Fruit fly (Drosophila melanogaster): ENCODE data around the gene CG12237.

The CG12237 gene

DNA sequence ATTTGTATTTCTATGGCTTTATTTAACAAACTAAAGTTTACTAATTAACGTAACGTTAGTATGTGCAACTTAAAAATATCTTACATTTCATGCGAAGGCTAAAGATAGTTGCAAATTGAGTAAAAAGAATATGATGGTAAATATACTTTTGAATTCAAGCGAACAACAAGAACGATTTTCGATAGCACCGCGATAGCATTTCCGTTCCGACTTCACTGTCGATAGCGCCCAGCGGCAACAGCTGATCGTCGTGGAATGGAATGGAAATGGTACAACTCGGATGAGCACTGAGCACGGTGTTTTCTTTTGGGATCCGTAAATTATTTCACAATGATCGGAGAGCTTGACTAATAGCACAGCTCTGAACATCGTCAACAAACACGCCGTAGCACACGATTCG, 29.2 kb downstream of the CG12237 start (continued):
- TF ChIP-seq CG9215 (GFP tag; IDR thresholded peaks at IDR 0.05) (no peak), kni (GFP tag; optimal IDR thresholded peaks at IDR 0.05) (peak; percentile 37), danr (GFP tag; IDR thresholded peaks at IDR 0.05) (no peak), odd (GFP tag; optimal IDR thresholded peaks at IDR 0.05) (peak; percentile 70), CG4707 (GFP tag; optimal IDR thresholded peaks at IDR 0.05) (peak; percentile 63), Aef1 (GFP tag; IDR thresholded peaks at IDR 0.05) (no peak), pan (optimal IDR thresholded peaks at IDR 0.05) (no peak), pan (GFP tag; optimal IDR thresholded peaks at IDR 0.05 in 1 of 2, IDR thresholded peaks at IDR 0.05 in 1 of 2) (peak in 1 of 2 experiments; percentile 29), Mes4 (GFP tag; optimal IDR thresholded peaks at IDR 0.05) (peak; percentile 61), pum (GFP tag; optimal IDR thresholded peaks at IDR 0.05) (no peak), Dp (GFP tag; optimal IDR thresholded peaks at IDR 0.05) (peak; percentile 75), CG4328 (GFP tag; optimal IDR thresholded peaks at IDR 0.05) (peak; percentile 65), CG11398 (GFP tag; optimal IDR thresholded peaks at IDR 0.05) (no peak), gro (GFP tag; optimal IDR thresholded peaks at IDR 0.05) (peak; percentile 33), NK7.1 (GFP tag; optimal IDR thresholded peaks at IDR 0.05) (peak; percentile 38), bcd (GFP tag; optimal IDR thresholded peaks at IDR 0.05) (peak; percentile 39), CG2202 (tag; optimal IDR thresholded peaks at IDR 0.05) (peak; percentile 19), ranshi (GFP tag; IDR thresholded peaks at IDR 0.05) (no peak; the same call in 1 of the 2 replicates), jigr1 (GFP tag; IDR thresholded peaks at IDR 0.05) (no peak), ATbp (GFP tag; optimal IDR thresholded peaks at IDR 0.05) (peak; percentile 60), Atf-2 (GFP tag; optimal IDR thresholded peaks at IDR 0.05) (no peak)

DNA sequence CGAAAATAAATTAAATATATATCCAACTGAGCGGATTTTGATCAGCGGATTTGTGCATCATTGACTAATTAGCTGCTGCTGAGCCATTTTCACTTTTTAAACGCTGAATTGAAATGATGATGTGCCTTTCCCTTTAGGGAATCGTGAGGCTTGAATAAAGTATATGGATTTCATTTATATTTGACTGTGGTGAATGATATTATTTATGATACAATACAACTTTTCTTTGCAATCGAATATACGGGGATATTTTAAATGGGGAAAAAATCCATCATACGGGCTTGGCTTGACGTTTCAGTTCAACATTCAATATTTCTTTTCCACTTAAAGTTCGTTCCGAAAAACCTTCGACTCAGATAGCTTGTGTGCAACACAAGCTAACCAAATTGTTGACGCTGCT, 31.4 kb downstream of the CG12237 start, which contains the start of the genes Shawn and Tyler:
Shawn (plus strand) TSS at position 301 of the 400 bp plus-strand sequence.
Tyler (plus strand) TSS at position 301 of the 400 bp plus-strand sequence.
- TF ChIP-seq ro (GFP tag; IDR thresholded peaks at IDR 0.05), result no peak
- TF ChIP-seq ara (GFP tag; IDR thresholded peaks at IDR 0.05), result 0 out of 2 replicates have a peak, but pooled peaks have one; percentile 17
- TF ChIP-seq sens (GFP tag), result peak; percentile 56

DNA sequence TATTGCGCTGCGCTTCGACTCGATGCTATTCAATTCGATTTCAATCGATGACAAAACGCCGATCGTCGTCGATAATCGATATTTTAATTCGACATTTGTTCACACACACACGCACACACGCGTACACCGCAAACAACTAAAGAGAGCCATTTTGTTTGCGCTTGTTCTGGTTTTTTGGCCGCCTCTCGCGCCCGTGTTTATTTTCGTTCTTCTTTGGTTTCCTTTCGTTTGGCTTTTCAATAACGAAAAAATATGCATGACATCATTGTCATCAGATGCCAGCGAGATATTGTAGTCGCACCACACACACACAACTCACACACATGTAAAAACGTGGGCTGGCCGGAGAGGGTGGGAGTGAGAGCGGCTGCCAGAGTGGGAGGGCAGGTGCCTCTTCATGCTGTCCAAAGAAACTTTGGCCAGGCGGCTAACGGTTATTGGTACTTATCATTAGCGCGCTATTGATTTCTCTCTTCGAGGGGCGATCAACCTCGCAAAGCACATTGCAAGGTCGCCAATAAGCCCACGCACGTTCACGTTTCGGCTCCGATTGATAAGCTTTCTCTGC, 34.5 kb downstream of the CG12237 start:
- TF ChIP-seq Rfx (GFP tag; IDR thresholded peaks at IDR 0.05), result 0 out of 2 replicates have a peak, but pooled peaks have one; percentile 3
- no peak for TF ChIP-seq prd (optimal IDR thresholded peaks at IDR 0.05)
- TF ChIP-seq prd (GFP tag; IDR thresholded peaks at IDR 0.05), result no peak
- peak; percentile 57; the same call in 3 of the 4 replicates for TF ChIP-seq Dll (GFP tag; IDR thresholded peaks at IDR 0.05; ENCODE audit: partially characterized antibody)
- peak; percentile 35 for TF ChIP-seq CG13296 (GFP tag; optimal IDR thresholded peaks at IDR 0.05)
- no peak for TF ChIP-seq nmo (GFP tag; optimal IDR thresholded peaks at IDR 0.05)
- peak; percentile 13; the same call in 1 of the 2 replicates for TF ChIP-seq hbn (GFP tag; IDR thresholded peaks at IDR 0.05; ENCODE audit: partially characterized antibody)
- TF ChIP-seq sc (optimal IDR thresholded peaks at IDR 0.05), result no peak
- TF ChIP-seq sc (GFP tag; optimal IDR thresholded peaks at IDR 0.05), result no peak
- TF ChIP-seq CG12155 (GFP tag; optimal IDR thresholded peaks at IDR 0.05), result no peak
- TF ChIP-seq Doc3 (GFP tag; IDR thresholded peaks at IDR 0.05; ENCODE audit: partially characterized antibody), result peak; percentile 42; the same call in 1 of the 3 replicates
- no peak for TF ChIP-seq usp (GFP tag; optimal IDR thresholded peaks at IDR 0.05)
- TF ChIP-seq NFAT (GFP tag; IDR thresholded peaks at IDR 0.05), result no peak
- TF ChIP-seq sens-2 (GFP tag; IDR thresholded peaks at IDR 0.05), result no peak
- TF ChIP-seq C15 (GFP tag; IDR thresholded peaks at IDR 0.05), result no peak
- no peak for TF ChIP-seq fru (optimal IDR thresholded peaks at IDR 0.05)
- TF ChIP-seq sqz (GFP tag; optimal IDR thresholded peaks at IDR 0.05), result no peak
- peak; percentile 26 for TF ChIP-seq pros (GFP tag; optimal IDR thresholded peaks at IDR 0.05)
- TF ChIP-seq Nf-YC (tag; optimal IDR thresholded peaks at IDR 0.05), result no peak
- TF ChIP-seq chinmo (GFP tag; IDR thresholded peaks at IDR 0.05; ENCODE audit: partially characterized antibody), result peak; percentile 87; the same call in 1 of the 4 replicates
- peak; percentile 43 for TF ChIP-seq grn (GFP tag; optimal IDR thresholded peaks at IDR 0.05)
- TF ChIP-seq Asciz (GFP tag; optimal IDR thresholded peaks at IDR 0.05), result no peak
- TF ChIP-seq CG4730 (GFP tag; IDR thresholded peaks at IDR 0.05), result no peak
- peak; percentile 29; the same call in 1 of the 2 replicates for TF ChIP-seq ato (GFP tag; IDR thresholded peaks at IDR 0.05; ENCODE audit: partially characterized antibody)
- no peak for TF ChIP-seq CG9437 (GFP tag; optimal IDR thresholded peaks at IDR 0.05)
- TF ChIP-seq CG8924 (tag; optimal IDR thresholded peaks at IDR 0.05), result peak; percentile 21

Data from whole organism, embryonic.